Worm (Caenorhabditis elegans) whole organism, L1 larva: ENCODE results near the gene tbc-14.

Experiments
- C04F5.9 ChIP-seq: sonication (generic microtip); optimal IDR thresholded peaks from 2 replicates; lab custom pipeline; 2016; ENCODE audit warnings: missing genetic modification characterization, missing compliant biosample characterization
- F16B12.6 ChIP-seq: fragments of 150-350 bp; optimal IDR thresholded peaks from 2 replicates; lab custom pipeline; 2014; ENCODE audit warnings: missing biosample characterization, missing genetic modification characterization
- Y116A8C.19 ChIP-seq: sonication (generic microtip); optimal IDR thresholded peaks from 2 replicates; lab custom pipeline; 2016; ENCODE audit warnings: missing compliant biosample characterization, missing genetic modification characterization, borderline replicate concordance
- aly-2 ChIP-seq: fragments of 150-350 bp; optimal IDR thresholded peaks from 2 replicates; lab custom pipeline; 2014; ENCODE audit warnings: missing biosample characterization, missing genetic modification characterization
- ama-1 ChIP-seq: fragments of 150-350 bp; optimal IDR thresholded peaks from 2 replicates; lab custom pipeline; 2014
- ceh-63 ChIP-seq: fragments of 200-800 bp; sonication (Bioruptor generic); optimal IDR thresholded peaks from 2 replicates; lab custom pipeline; 2018; ENCODE audit warnings: mild to moderate bottlenecking, missing genetic modification characterization, missing compliant biosample characterization
- ceh-8 ChIP-seq: fragments of 200-800 bp; sonication (Bioruptor generic); optimal IDR thresholded peaks from 2 replicates; lab custom pipeline; 2018; ENCODE audit warnings: mild to moderate bottlenecking, missing genetic modification characterization, moderate library complexity, missing compliant biosample characterization
- ceh-82 ChIP-seq, 3 experiments: fragments of 150-350 bp in 1 of 3; sonication (generic microtip) in 2 of 3; optimal IDR thresholded peaks; 2 replicates each; lab custom pipeline; 2014 to 2017; ENCODE audit warnings: missing biosample characterization in 3 of 3, missing genetic modification characterization in 3 of 3
- ceh-88 ChIP-seq: fragments of 200-800 bp; sonication (Bioruptor generic); IDR thresholded peaks from 2 replicates; pipeline ENCODE4 v1.3.6; 2022; ENCODE audit warnings: missing genetic modification characterization, missing compliant biosample characterization
- ceh-90 ChIP-seq: sonication (generic microtip); optimal IDR thresholded peaks from 2 replicates; lab custom pipeline; 2016; ENCODE audit warnings: missing genetic modification characterization, missing compliant biosample characterization
- ces-1 ChIP-seq: fragments of 150-350 bp; optimal IDR thresholded peaks from 2 replicates; lab custom pipeline; 2014; ENCODE audit warnings: missing biosample characterization, missing genetic modification reagents, missing genetic modification characterization
- dsc-1 ChIP-seq: sonication (generic microtip); optimal IDR thresholded peaks from 2 replicates; lab custom pipeline; 2016; ENCODE audit warnings: mild to moderate bottlenecking, missing genetic modification characterization, missing compliant biosample characterization
- efl-1 ChIP-seq, 4 experiments: fragments of 150-350 bp; optimal IDR thresholded peaks in 3 of 4; peaks in 1 of 4; 1 replicate in 1 of 4; 2 replicates in 3 of 4; lab custom pipeline; 2014; ENCODE audit warnings: missing biosample characterization in 2 of 4, missing genetic modification characterization in 2 of 4, missing genetic modification reagents in 2 of 4
- egl-13 ChIP-seq: sonication (generic microtip); optimal IDR thresholded peaks from 2 replicates; lab custom pipeline; 2016; ENCODE audit warnings: missing genotype, missing genetic modification reagents, missing genetic modification characterization, missing compliant biosample characterization
- egl-27 ChIP-seq, 2 experiments: fragments of 150-350 bp in 1 of 2; sonication (generic microtip); optimal IDR thresholded peaks; 3 replicates each; lab custom pipeline; 2017 to 2018; ENCODE audit warnings: missing biosample characterization in 2 of 2, missing genetic modification characterization in 2 of 2, missing genetic modification reagents in 2 of 2
- elt-2 ChIP-seq: sonication (generic microtip); optimal IDR thresholded peaks from 2 replicates; lab custom pipeline; 2016; ENCODE audit warnings: missing genetic modification characterization, mild to moderate bottlenecking, inconsistent platforms, missing compliant biosample characterization, missing genetic modification reagents
- ets-5 ChIP-seq: fragments of 200-800 bp; sonication (Bioruptor generic); IDR thresholded peaks from 2 replicates; pipeline ENCODE4 v1.3.6; 2022; ENCODE audit warnings: missing genetic modification characterization, missing compliant biosample characterization
- fkh-10 ChIP-seq: sonication (generic microtip); optimal IDR thresholded peaks from 2 replicates; lab custom pipeline; 2017; ENCODE audit warnings: missing biosample characterization, missing genetic modification reagents, missing genetic modification characterization
- fkh-8 ChIP-seq: sonication (generic microtip); optimal IDR thresholded peaks from 2 replicates; lab custom pipeline; 2016; ENCODE audit warnings: mild to moderate bottlenecking, missing genetic modification characterization, missing compliant biosample characterization
- hlh-17 ChIP-seq: fragments of 200-800 bp; sonication (Bioruptor generic); optimal IDR thresholded peaks from 2 replicates; lab custom pipeline; 2018; ENCODE audit warnings: missing genetic modification characterization, mild to moderate bottlenecking, missing compliant biosample characterization, moderate library complexity, borderline replicate concordance
- hpl-2 ChIP-seq: fragments of 150-350 bp; optimal IDR thresholded peaks from 2 replicates; lab custom pipeline; 2014; ENCODE audit warnings: missing biosample characterization, missing genetic modification reagents, missing genetic modification characterization
- lin-13 ChIP-seq: fragments of 150-350 bp; optimal IDR thresholded peaks from 2 replicates; lab custom pipeline; 2014; ENCODE audit warnings: missing biosample characterization, missing genetic modification reagents, missing genetic modification characterization
- lin-14 ChIP-seq: fragments of 200-800 bp; sonication (Bioruptor generic); optimal IDR thresholded peaks from 2 replicates; lab custom pipeline; 2018; ENCODE audit warnings: mild to moderate bottlenecking, missing genetic modification characterization, moderate library complexity, missing compliant biosample characterization
- lin-15B ChIP-seq: fragments of 150-350 bp; sonication (generic microtip); optimal IDR thresholded peaks from 3 replicates; lab custom pipeline; 2014; ENCODE audit warnings: missing biosample characterization, missing genetic modification characterization
- lin-35 ChIP-seq, 2 experiments: fragments of 150-350 bp; optimal IDR thresholded peaks; 2 replicates each; lab custom pipeline; 2014; ENCODE audit warnings: missing biosample characterization in 2 of 2, missing genetic modification characterization in 2 of 2, missing genetic modification reagents in 2 of 2
- lir-3 ChIP-seq: sonication (generic microtip); optimal IDR thresholded peaks from 2 replicates; lab custom pipeline; 2016; ENCODE audit warnings: mild to moderate bottlenecking, missing genetic modification characterization, moderate library complexity, missing compliant biosample characterization; ENCODE audit not compliant: poor library complexity
- mab-9 ChIP-seq: fragments of 200-800 bp; sonication (Bioruptor generic); IDR thresholded peaks from 2 replicates; pipeline ENCODE4 v1.3.6; 2022; ENCODE audit warnings: missing genetic modification reagents, missing genetic modification characterization, missing compliant biosample characterization
- mdl-1 ChIP-seq, 2 experiments: fragments of 150-350 bp; optimal IDR thresholded peaks; 2 replicates each; lab custom pipeline; 2014 to 2017; ENCODE audit warnings: missing biosample characterization in 2 of 2, missing genetic modification characterization in 2 of 2, inconsistent platforms in 1 of 2
- mep-1 ChIP-seq: fragments of 150-350 bp; optimal IDR thresholded peaks from 2 replicates; lab custom pipeline; 2014; ENCODE audit warnings: missing biosample characterization, missing genetic modification characterization
- nhr-11 ChIP-seq: fragments of 150-350 bp; optimal IDR thresholded peaks from 2 replicates; lab custom pipeline; 2014; ENCODE audit warnings: missing biosample characterization, missing genetic modification characterization
- nhr-28 ChIP-seq: fragments of 150-350 bp; optimal IDR thresholded peaks from 2 replicates; lab custom pipeline; 2014; ENCODE audit warnings: missing biosample characterization, missing genetic modification characterization
- nhr-47 ChIP-seq: sonication (generic microtip); optimal IDR thresholded peaks from 2 replicates; lab custom pipeline; 2016; ENCODE audit warnings: mild to moderate bottlenecking, missing genetic modification characterization, moderate library complexity, missing compliant biosample characterization
- nhr-71 ChIP-seq: sonication (generic microtip); optimal IDR thresholded peaks from 2 replicates; lab custom pipeline; 2016; ENCODE audit warnings: mild to moderate bottlenecking, missing genetic modification characterization, moderate library complexity, missing compliant biosample characterization
- nhr-76 ChIP-seq: sonication (generic microtip); optimal IDR thresholded peaks from 2 replicates; lab custom pipeline; 2017; ENCODE audit warnings: missing biosample characterization, missing genetic modification characterization
- nhr-77 ChIP-seq: fragments of 150-350 bp; optimal IDR thresholded peaks from 2 replicates; lab custom pipeline; 2014; ENCODE audit warnings: missing biosample characterization, missing genetic modification characterization
- nhr-84 ChIP-seq: sonication (generic microtip); optimal IDR thresholded peaks from 2 replicates; lab custom pipeline; 2017; ENCODE audit warnings: missing biosample characterization, missing genetic modification characterization
- nhr-85 ChIP-seq: sonication (generic microtip); peaks from one replicate; lab custom pipeline; 2016; ENCODE audit warnings: missing genetic modification characterization, inconsistent platforms, missing compliant biosample characterization
- pag-3 ChIP-seq: sonication (generic microtip); optimal IDR thresholded peaks from 2 replicates; lab custom pipeline; 2017; ENCODE audit warnings: missing genetic modification characterization, mild to moderate bottlenecking, missing compliant biosample characterization, antibody characterized with exemption, borderline replicate concordance; ENCODE audit not compliant: insufficient read depth
- rnt-1 ChIP-seq: sonication (generic microtip); optimal IDR thresholded peaks from 2 replicates; lab custom pipeline; 2016; ENCODE audit warnings: mild to moderate bottlenecking, missing genetic modification characterization, moderate library complexity, missing compliant biosample characterization
- skn-1 ChIP-seq: fragments of 150-350 bp; optimal IDR thresholded peaks from 2 replicates; lab custom pipeline; 2014; ENCODE audit warnings: missing biosample characterization, missing genetic modification characterization
- snu-23 ChIP-seq: sonication (generic microtip); optimal IDR thresholded peaks from 2 replicates; lab custom pipeline; 2016; ENCODE audit warnings: missing genetic modification characterization, missing compliant biosample characterization
- sox-4 ChIP-seq: sonication (generic microtip); optimal IDR thresholded peaks from 2 replicates; lab custom pipeline; 2016; ENCODE audit warnings: missing genetic modification characterization, missing compliant biosample characterization
- sptf-1 ChIP-seq: fragments of 150-350 bp; optimal IDR thresholded peaks from 2 replicates; lab custom pipeline; 2014; ENCODE audit warnings: missing biosample characterization, missing genetic modification characterization
- sup-37 ChIP-seq: fragments of 200-800 bp; sonication (Bioruptor generic); optimal IDR thresholded peaks from 2 replicates; lab custom pipeline; 2018; ENCODE audit warnings: mild to moderate bottlenecking, missing genetic modification characterization, missing compliant biosample characterization
- swsn-7 ChIP-seq: sonication (generic microtip); optimal IDR thresholded peaks from 2 replicates; lab custom pipeline; 2016; ENCODE audit warnings: missing genetic modification characterization, missing compliant biosample characterization
- tbx-2 ChIP-seq: sonication (generic microtip); optimal IDR thresholded peaks from 2 replicates; lab custom pipeline; 2016; ENCODE audit warnings: missing genetic modification characterization, missing compliant biosample characterization
- tlp-1 ChIP-seq: fragments of 150-350 bp; optimal IDR thresholded peaks from 2 replicates; lab custom pipeline; 2014; ENCODE audit warnings: missing biosample characterization, missing genetic modification characterization
- unc-30 ChIP-seq: sonication (generic microtip); optimal IDR thresholded peaks from 2 replicates; lab custom pipeline; 2017; ENCODE audit warnings: missing biosample characterization, missing genetic modification characterization
- unc-62 ChIP-seq: fragments of 150-350 bp; optimal IDR thresholded peaks from 2 replicates; lab custom pipeline; 2014; ENCODE audit warnings: missing biosample characterization, missing genetic modification reagents, missing genetic modification characterization
- unc-86 ChIP-seq: sonication (generic microtip); optimal IDR thresholded peaks from 2 replicates; lab custom pipeline; 2016; ENCODE audit warnings: missing genetic modification characterization, missing compliant biosample characterization
- unc-98 ChIP-seq: fragments of 200-800 bp; sonication (Bioruptor generic); IDR thresholded peaks from 2 replicates; pipeline ENCODE4 v1.3.6; 2022; ENCODE audit warnings: missing genetic modification characterization, missing compliant biosample characterization
- vab-15 ChIP-seq: sonication (generic microtip); optimal IDR thresholded peaks from 2 replicates; lab custom pipeline; 2017; ENCODE audit warnings: missing genotype, mild to moderate bottlenecking, missing genetic modification characterization, missing compliant biosample characterization
- zip-4 ChIP-seq: fragments of 200-800 bp; sonication (Bioruptor generic); optimal IDR thresholded peaks from 2 replicates; lab custom pipeline; 2018; ENCODE audit warnings: mild to moderate bottlenecking, missing genetic modification characterization, moderate library complexity, missing compliant biosample characterization

tbc-14 gene

DNA sequence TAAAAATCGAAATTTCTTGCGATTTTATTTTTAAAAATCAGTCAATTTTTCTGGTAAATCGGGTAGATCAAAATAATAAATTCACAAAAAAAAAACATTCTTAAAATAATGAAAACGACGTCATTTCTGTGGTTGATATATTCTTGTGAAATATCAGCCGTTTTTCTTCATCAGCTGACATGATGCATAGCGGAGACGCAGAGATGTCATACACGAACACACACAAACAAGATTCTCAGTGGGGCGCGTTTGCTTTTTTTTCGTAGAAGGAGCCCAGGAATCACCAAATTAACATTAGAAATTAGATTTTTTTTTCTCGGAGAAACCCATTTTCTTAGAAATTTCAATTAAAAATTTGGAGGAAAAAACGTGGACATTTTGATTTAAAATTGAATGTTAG lies 275 bp upstream of the tbc-14 start (continued):
- TF ChIP-seq ceh-88 (0 out of 2 replicates have a peak, but pooled peaks have one; percentile 14), egl-27 (tag; optimal IDR thresholded peaks at IDR 0.05; lab: Kevin White, UChicago) (no peak), sptf-1 (tag; lab: Kevin White, UChicago) (no peak), nhr-85 (tag; lab: Kevin White, UChicago) (peak; percentile 86), lin-15B (peak; percentile 91), egl-13 (tag; lab: Kevin White, UChicago) (no peak), nhr-28 (tag; lab: Kevin White, UChicago) (no peak), unc-86 (tag; lab: Kevin White, UChicago) (peak; percentile 83), tbx-2 (tag; lab: Kevin White, UChicago) (peak; percentile 80), ama-1 (peak; percentile 44), lir-3 (tag; lab: Kevin White, UChicago) (no peak), snu-23 (GFP tag; lab: Kevin White, UChicago) (peak; percentile 90), zip-4 (no peak), sup-37 (GFP tag; lab: Kevin White, UChicago) (no peak), mdl-1 (tag; optimal IDR thresholded peaks at IDR 0.05; lab: Kevin White, UChicago) (peak in 1 of 2 experiments; percentile 92), mep-1 (peak; percentile 96), hlh-17 (GFP tag; lab: Kevin White, UChicago) (no peak), ets-5 (no peak), swsn-7 (tag; lab: Kevin White, UChicago) (peak; percentile 82), C04F5.9 (tag; lab: Kevin White, UChicago) (peak; percentile 6), elt-2 (tag; lab: Kevin White, UChicago) (peak; percentile 1), efl-1 (optimal IDR thresholded peaks at IDR 0.05; lab: Kevin White, UChicago) (peak; percentile 85 to 88), efl-1 (GFP tag; optimal IDR thresholded peaks at IDR 0.05 in 1 of 2; lab: Kevin White, UChicago) (peak; percentile 78 to 97), hpl-2 (GFP tag; lab: Kevin White, UChicago) (peak; percentile 39), vab-15 (tag; lab: Kevin White, UChicago) (no peak), lin-14 (GFP tag; lab: Kevin White, UChicago) (peak; percentile 99), sox-4 (peak; percentile 66), dsc-1 (tag; lab: Kevin White, UChicago) (peak; percentile 72), ceh-90 (tag; lab: Kevin White, UChicago) (no peak), aly-2 (no peak), unc-30 (tag; lab: Kevin White, UChicago) (no peak), lin-35 (GFP tag; optimal IDR thresholded peaks at IDR 0.05; lab: Kevin White, UChicago) (peak; percentile 82 to 90), fkh-8 (tag; lab: Kevin White, UChicago) (peak; percentile 97), ceh-8 (GFP tag; lab: Kevin White, UChicago) (no peak), rnt-1 (tag; lab: Kevin White, UChicago) (no peak), lin-13 (GFP tag; lab: Kevin White, UChicago) (peak; percentile 92), nhr-11 (peak; percentile 76), nhr-76 (no peak), nhr-71 (tag; lab: Kevin White, UChicago) (peak; percentile 95), skn-1 (tag; lab: Kevin White, UChicago) (peak; percentile 93), Y116A8C.19 (no peak), ceh-63 (GFP tag; lab: Kevin White, UChicago) (no peak), ceh-82 (tag; optimal IDR thresholded peaks at IDR 0.05; lab: Kevin White, UChicago) (peak; percentile 33 to 90 (median 62)), ces-1 (no peak), F16B12.6 (peak; percentile 75), tlp-1 (tag; lab: Kevin White, UChicago) (no peak), pag-3 (tag; lab: Kevin White, UChicago) (no peak), mab-9 (no peak), unc-98 (GFP tag; lab: Robert Waterston, UW) (no peak), fkh-10 (GFP tag; lab: Kevin White, UChicago) (peak; percentile 77), unc-62 (GFP tag; lab: Kevin White, UChicago) (peak; percentile 31), nhr-47 (tag; lab: Kevin White, UChicago) (peak; percentile 88), nhr-77 (tag; lab: Kevin White, UChicago) (peak; percentile 74), nhr-84 (tag; lab: Kevin White, UChicago) (no peak)
